Worm (Caenorhabditis elegans) whole organism, L1 larva: ENCODE data around the gene Y38F2AR.10.

Experiments used
- C16A3.4 ChIP-seq: fragments of 150-350 bp; optimal IDR thresholded peaks from 2 replicates; lab custom pipeline; 2014; ENCODE audit warnings: missing biosample characterization, missing genetic modification characterization
- C34B4.2 ChIP-seq: sonication (generic microtip); optimal IDR thresholded peaks from 2 replicates; lab custom pipeline; 2017; ENCODE audit warnings: mild to moderate bottlenecking, missing genetic modification characterization, missing compliant biosample characterization
- Y116A8C.19 ChIP-seq: sonication (generic microtip); optimal IDR thresholded peaks from 2 replicates; lab custom pipeline; 2016; ENCODE audit warnings: missing compliant biosample characterization, missing genetic modification characterization, borderline replicate concordance
- aha-1 ChIP-seq: fragments of 150-350 bp; optimal IDR thresholded peaks from 2 replicates; lab custom pipeline; 2014; ENCODE audit warnings: missing biosample characterization, missing genetic modification characterization
- alr-1 ChIP-seq: fragments of 200-800 bp; sonication (Bioruptor generic); optimal IDR thresholded peaks from 2 replicates; lab custom pipeline; 2018; ENCODE audit warnings: borderline replicate concordance, mild to moderate bottlenecking, missing genetic modification characterization, missing compliant biosample characterization
- ceh-63 ChIP-seq: fragments of 200-800 bp; sonication (Bioruptor generic); optimal IDR thresholded peaks from 2 replicates; lab custom pipeline; 2018; ENCODE audit warnings: mild to moderate bottlenecking, missing genetic modification characterization, missing compliant biosample characterization
- ceh-8 ChIP-seq: fragments of 200-800 bp; sonication (Bioruptor generic); optimal IDR thresholded peaks from 2 replicates; lab custom pipeline; 2018; ENCODE audit warnings: mild to moderate bottlenecking, missing genetic modification characterization, moderate library complexity, missing compliant biosample characterization
- ces-1 ChIP-seq: fragments of 150-350 bp; optimal IDR thresholded peaks from 2 replicates; lab custom pipeline; 2014; ENCODE audit warnings: missing biosample characterization, missing genetic modification reagents, missing genetic modification characterization
- dsc-1 ChIP-seq: sonication (generic microtip); optimal IDR thresholded peaks from 2 replicates; lab custom pipeline; 2016; ENCODE audit warnings: mild to moderate bottlenecking, missing genetic modification characterization, missing compliant biosample characterization
- efl-1 ChIP-seq, 4 experiments: fragments of 150-350 bp; optimal IDR thresholded peaks in 3 of 4; peaks in 1 of 4; 1 replicate in 1 of 4; 2 replicates in 3 of 4; lab custom pipeline; 2014; ENCODE audit warnings: missing biosample characterization in 2 of 4, missing genetic modification characterization in 2 of 4, missing genetic modification reagents in 2 of 4
- efl-3 ChIP-seq: fragments of 200-800 bp; sonication (Bioruptor generic); optimal IDR thresholded peaks from 2 replicates; lab custom pipeline; 2018; ENCODE audit warnings: mild to moderate bottlenecking, missing genetic modification characterization, missing compliant biosample characterization
- egl-13 ChIP-seq: sonication (generic microtip); optimal IDR thresholded peaks from 2 replicates; lab custom pipeline; 2016; ENCODE audit warnings: missing genotype, missing genetic modification reagents, missing genetic modification characterization, missing compliant biosample characterization
- egl-27 ChIP-seq, 2 experiments: fragments of 150-350 bp in 1 of 2; sonication (generic microtip); optimal IDR thresholded peaks; 3 replicates each; lab custom pipeline; 2017 to 2018; ENCODE audit warnings: missing biosample characterization in 2 of 2, missing genetic modification characterization in 2 of 2, missing genetic modification reagents in 2 of 2
- ets-5 ChIP-seq: fragments of 200-800 bp; sonication (Bioruptor generic); IDR thresholded peaks from 2 replicates; pipeline ENCODE4 v1.3.6; 2022; ENCODE audit warnings: missing genetic modification characterization, missing compliant biosample characterization
- fkh-8 ChIP-seq: sonication (generic microtip); optimal IDR thresholded peaks from 2 replicates; lab custom pipeline; 2016; ENCODE audit warnings: mild to moderate bottlenecking, missing genetic modification characterization, missing compliant biosample characterization
- fos-1 ChIP-seq: fragments of 150-350 bp; optimal IDR thresholded peaks from 2 replicates; lab custom pipeline; 2014; ENCODE audit warnings: missing biosample characterization, missing genetic modification characterization
- grh-1 ChIP-seq: fragments of 200-800 bp; sonication (Bioruptor generic); IDR thresholded peaks from 2 replicates; pipeline ENCODE4 v1.3.6; 2022; ENCODE audit warnings: missing genetic modification reagents, missing genetic modification characterization, missing compliant biosample characterization
- hlh-17 ChIP-seq: fragments of 200-800 bp; sonication (Bioruptor generic); optimal IDR thresholded peaks from 2 replicates; lab custom pipeline; 2018; ENCODE audit warnings: missing genetic modification characterization, mild to moderate bottlenecking, missing compliant biosample characterization, moderate library complexity, borderline replicate concordance
- hlh-4 ChIP-seq: sonication (generic microtip); optimal IDR thresholded peaks from 2 replicates; lab custom pipeline; 2016; ENCODE audit warnings: mild to moderate bottlenecking, missing genetic modification characterization, missing compliant biosample characterization
- hpl-2 ChIP-seq: fragments of 150-350 bp; optimal IDR thresholded peaks from 2 replicates; lab custom pipeline; 2014; ENCODE audit warnings: missing biosample characterization, missing genetic modification reagents, missing genetic modification characterization
- irx-1 ChIP-seq: sonication (generic microtip); optimal IDR thresholded peaks from 2 replicates; lab custom pipeline; 2016; ENCODE audit warnings: missing genetic modification characterization, missing compliant biosample characterization
- isw-1 ChIP-seq: fragments of 200-800 bp; sonication (Bioruptor generic); IDR thresholded peaks from 2 replicates; pipeline ENCODE4 v1.3.6; 2022; ENCODE audit warnings: missing genetic modification characterization, missing compliant biosample characterization
- jun-1 ChIP-seq: fragments of 150-350 bp; optimal IDR thresholded peaks from 2 replicates; lab custom pipeline; 2014; ENCODE audit warnings: missing biosample characterization, missing genetic modification reagents, missing genetic modification characterization
- lin-13 ChIP-seq: fragments of 150-350 bp; optimal IDR thresholded peaks from 2 replicates; lab custom pipeline; 2014; ENCODE audit warnings: missing biosample characterization, missing genetic modification reagents, missing genetic modification characterization
- lin-14 ChIP-seq: fragments of 200-800 bp; sonication (Bioruptor generic); optimal IDR thresholded peaks from 2 replicates; lab custom pipeline; 2018; ENCODE audit warnings: mild to moderate bottlenecking, missing genetic modification characterization, moderate library complexity, missing compliant biosample characterization
- lin-35 ChIP-seq, 2 experiments: fragments of 150-350 bp; optimal IDR thresholded peaks; 2 replicates each; lab custom pipeline; 2014; ENCODE audit warnings: missing biosample characterization in 2 of 2, missing genetic modification characterization in 2 of 2, missing genetic modification reagents in 2 of 2
- lin-39 ChIP-seq: fragments of 150-350 bp; optimal IDR thresholded peaks from 2 replicates; lab custom pipeline; 2014; ENCODE audit warnings: missing biosample characterization, missing genetic modification reagents, missing genetic modification characterization
- lir-3 ChIP-seq: sonication (generic microtip); optimal IDR thresholded peaks from 2 replicates; lab custom pipeline; 2016; ENCODE audit warnings: mild to moderate bottlenecking, missing genetic modification characterization, moderate library complexity, missing compliant biosample characterization; ENCODE audit not compliant: poor library complexity
- nhr-19 ChIP-seq: fragments of 200-800 bp; sonication (Bioruptor generic); conservative IDR thresholded peaks from 2 replicates; pipeline ENCODE4 v1.3.6; 2022; ENCODE audit warnings: missing genetic modification characterization, missing compliant biosample characterization
- nhr-20 ChIP-seq: sonication (generic microtip); optimal IDR thresholded peaks from 2 replicates; lab custom pipeline; 2016; ENCODE audit warnings: mild to moderate bottlenecking, missing genetic modification characterization, missing compliant biosample characterization
- nhr-28 ChIP-seq: fragments of 150-350 bp; optimal IDR thresholded peaks from 2 replicates; lab custom pipeline; 2014; ENCODE audit warnings: missing biosample characterization, missing genetic modification characterization
- nhr-47 ChIP-seq: sonication (generic microtip); optimal IDR thresholded peaks from 2 replicates; lab custom pipeline; 2016; ENCODE audit warnings: mild to moderate bottlenecking, missing genetic modification characterization, moderate library complexity, missing compliant biosample characterization
- nhr-76 ChIP-seq: sonication (generic microtip); optimal IDR thresholded peaks from 2 replicates; lab custom pipeline; 2017; ENCODE audit warnings: missing biosample characterization, missing genetic modification characterization
- nhr-77 ChIP-seq: fragments of 150-350 bp; optimal IDR thresholded peaks from 2 replicates; lab custom pipeline; 2014; ENCODE audit warnings: missing biosample characterization, missing genetic modification characterization
- nhr-84 ChIP-seq: sonication (generic microtip); optimal IDR thresholded peaks from 2 replicates; lab custom pipeline; 2017; ENCODE audit warnings: missing biosample characterization, missing genetic modification characterization
- nhr-85 ChIP-seq: sonication (generic microtip); peaks from one replicate; lab custom pipeline; 2016; ENCODE audit warnings: missing genetic modification characterization, inconsistent platforms, missing compliant biosample characterization
- pax-3 ChIP-seq: fragments of 200-800 bp; sonication (Bioruptor generic); optimal IDR thresholded peaks from 2 replicates; lab custom pipeline; 2018; ENCODE audit warnings: mild to moderate bottlenecking, missing genetic modification characterization, moderate library complexity, missing compliant biosample characterization
- snpc-4 ChIP-seq: fragments of 150-350 bp; optimal IDR thresholded peaks from 2 replicates; lab custom pipeline; 2014; ENCODE audit warnings: missing biosample characterization, missing genetic modification characterization
- snu-23 ChIP-seq: sonication (generic microtip); optimal IDR thresholded peaks from 2 replicates; lab custom pipeline; 2016; ENCODE audit warnings: missing genetic modification characterization, missing compliant biosample characterization
- sox-4 ChIP-seq: sonication (generic microtip); optimal IDR thresholded peaks from 2 replicates; lab custom pipeline; 2016; ENCODE audit warnings: missing genetic modification characterization, missing compliant biosample characterization
- sptf-1 ChIP-seq: fragments of 150-350 bp; optimal IDR thresholded peaks from 2 replicates; lab custom pipeline; 2014; ENCODE audit warnings: missing biosample characterization, missing genetic modification characterization
- sup-37 ChIP-seq: fragments of 200-800 bp; sonication (Bioruptor generic); optimal IDR thresholded peaks from 2 replicates; lab custom pipeline; 2018; ENCODE audit warnings: mild to moderate bottlenecking, missing genetic modification characterization, missing compliant biosample characterization
- swsn-7 ChIP-seq: sonication (generic microtip); optimal IDR thresholded peaks from 2 replicates; lab custom pipeline; 2016; ENCODE audit warnings: missing genetic modification characterization, missing compliant biosample characterization
- tlp-1 ChIP-seq: fragments of 150-350 bp; optimal IDR thresholded peaks from 2 replicates; lab custom pipeline; 2014; ENCODE audit warnings: missing biosample characterization, missing genetic modification characterization
- unc-62 ChIP-seq: fragments of 150-350 bp; optimal IDR thresholded peaks from 2 replicates; lab custom pipeline; 2014; ENCODE audit warnings: missing biosample characterization, missing genetic modification reagents, missing genetic modification characterization
- unc-86 ChIP-seq: sonication (generic microtip); optimal IDR thresholded peaks from 2 replicates; lab custom pipeline; 2016; ENCODE audit warnings: missing genetic modification characterization, missing compliant biosample characterization
- vab-15 ChIP-seq: sonication (generic microtip); optimal IDR thresholded peaks from 2 replicates; lab custom pipeline; 2017; ENCODE audit warnings: missing genotype, mild to moderate bottlenecking, missing genetic modification characterization, missing compliant biosample characterization
- xbp-1 ChIP-seq: sonication (generic microtip); optimal IDR thresholded peaks from 2 replicates; lab custom pipeline; 2016; ENCODE audit warnings: missing genetic modification characterization, missing compliant biosample characterization
- zag-1 ChIP-seq: fragments of 150-350 bp; optimal IDR thresholded peaks from 2 replicates; lab custom pipeline; 2014; ENCODE audit warnings: missing biosample characterization, missing genetic modification characterization
- zip-4 ChIP-seq: fragments of 200-800 bp; sonication (Bioruptor generic); optimal IDR thresholded peaks from 2 replicates; lab custom pipeline; 2018; ENCODE audit warnings: mild to moderate bottlenecking, missing genetic modification characterization, moderate library complexity, missing compliant biosample characterization
- ztf-4 ChIP-seq: fragments of 150-350 bp; optimal IDR thresholded peaks from 2 replicates; lab custom pipeline; 2014; ENCODE audit warnings: missing biosample characterization, missing genetic modification characterization

Y38F2AR.10 gene

DNA sequence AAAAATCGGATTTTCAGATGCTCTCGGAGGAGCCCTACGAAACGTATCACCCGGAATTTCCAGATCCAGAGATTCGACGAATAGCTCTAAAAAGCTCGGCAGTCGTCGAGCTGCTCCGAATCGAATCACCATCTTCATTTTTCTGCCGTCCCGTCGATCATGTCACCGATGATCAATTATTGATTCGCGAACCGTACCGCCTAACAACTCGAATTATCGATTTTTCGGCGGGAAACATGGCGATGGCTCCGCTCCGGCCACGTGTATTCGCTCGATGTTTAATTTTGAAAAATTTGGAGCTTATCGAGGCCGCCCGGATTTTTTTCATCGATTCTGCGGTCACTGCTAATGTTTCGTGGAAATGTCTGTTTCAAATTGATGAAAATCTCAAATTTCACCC, 8.5 kb downstream of the Y38F2AR.10 start, which contains the start of gene eri-5:
Gene eri-5, plus strand, starts transcription at position 18 of the 400 bp plus-strand sequence.
- no peak for TF ChIP-seq nhr-77 (tag; lab: Kevin White, UChicago)
- TF ChIP-seq efl-1 (optimal IDR thresholded peaks at IDR 0.05; lab: Kevin White, UChicago) = no peak
- peak in 1 of 2 experiments; percentile 41 for TF ChIP-seq efl-1 (GFP tag; optimal IDR thresholded peaks at IDR 0.05 in 1 of 2; lab: Kevin White, UChicago)
- TF ChIP-seq aha-1 (tag; lab: Kevin White, UChicago) = no peak

DNA sequence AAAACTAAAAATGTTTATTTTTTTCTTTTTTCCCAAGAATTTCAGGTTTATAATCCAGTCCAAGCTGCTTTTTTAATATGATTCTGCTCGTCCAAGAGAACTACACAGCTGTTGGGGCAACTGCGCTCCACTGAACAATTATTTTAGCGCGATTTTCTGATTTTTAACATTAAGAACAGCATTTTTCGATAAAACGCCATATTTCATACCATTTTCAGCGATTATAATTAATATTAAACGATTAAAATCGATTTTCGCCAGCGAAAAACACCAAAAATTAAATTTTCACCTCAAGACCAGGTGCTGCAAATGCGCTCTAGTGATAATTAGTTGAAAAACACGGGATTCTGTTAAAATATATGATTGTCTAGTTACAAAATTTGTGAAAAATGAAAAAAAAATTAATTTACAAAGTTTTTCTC, 9.1 kb downstream of the Y38F2AR.10 start:
- TF ChIP-seq C16A3.4 = peak; percentile 10
- TF ChIP-seq efl-3 (GFP tag; lab: Kevin White, UChicago) = no peak
- TF ChIP-seq lin-14 (GFP tag; lab: Kevin White, UChicago) = no peak
- TF ChIP-seq pax-3 (tag; lab: Kevin White, UChicago) = no peak
- no peak for TF ChIP-seq tlp-1 (tag; lab: Kevin White, UChicago)
- no peak for TF ChIP-seq jun-1 (tag; lab: Kevin White, UChicago)
- no peak for TF ChIP-seq vab-15 (tag; lab: Kevin White, UChicago)
- TF ChIP-seq nhr-20 (tag; lab: Kevin White, UChicago) = peak; percentile 7
- TF ChIP-seq ces-1 (GFP tag; lab: Kevin White, UChicago) = no peak
- no peak for TF ChIP-seq sptf-1 (tag; lab: Kevin White, UChicago)
- TF ChIP-seq lin-39 (tag; lab: Kevin White, UChicago) = no peak
- TF ChIP-seq grh-1 = no peak
- TF ChIP-seq hpl-2 (GFP tag; lab: Kevin White, UChicago) = peak; percentile 43
- no peak for TF ChIP-seq alr-1
- peak; percentile 18 for TF ChIP-seq C34B4.2
- no peak for TF ChIP-seq nhr-84 (tag; lab: Kevin White, UChicago)
- peak; percentile 41 for TF ChIP-seq snu-23 (GFP tag; lab: Kevin White, UChicago)
- no peak for TF ChIP-seq zag-1 (tag; lab: Kevin White, UChicago)
- TF ChIP-seq Y116A8C.19 (tag; lab: Kevin White, UChicago) = no peak
- no peak for TF ChIP-seq irx-1
- TF ChIP-seq egl-27 (tag; optimal IDR thresholded peaks at IDR 0.05; lab: Kevin White, UChicago) = no peak
- TF ChIP-seq egl-13 = no peak
- peak; percentile 12 for TF ChIP-seq xbp-1
- TF ChIP-seq isw-1 = no peak
- TF ChIP-seq fos-1 = no peak
- no peak for TF ChIP-seq sox-4 (tag; lab: Kevin White, UChicago)
- TF ChIP-seq ceh-63 (GFP tag; lab: Kevin White, UChicago) = no peak
- TF ChIP-seq snpc-4 = no peak
- peak; percentile 12 for TF ChIP-seq zip-4 (GFP tag; lab: Kevin White, UChicago)
- no peak for TF ChIP-seq dsc-1 (tag; lab: Kevin White, UChicago)
- peak; percentile 43 for TF ChIP-seq nhr-47
- TF ChIP-seq swsn-7 (tag; lab: Kevin White, UChicago) = peak; percentile 6
- TF ChIP-seq ets-5 (GFP tag; lab: Robert Waterston, UW) = no peak
- no peak for TF ChIP-seq lir-3 (tag; lab: Kevin White, UChicago)
- TF ChIP-seq sup-37 (GFP tag; lab: Kevin White, UChicago) = no peak
- no peak for TF ChIP-seq unc-62 (GFP tag; lab: Kevin White, UChicago)
- TF ChIP-seq aha-1 (tag; lab: Kevin White, UChicago) = no peak
- peak; percentile 90 for TF ChIP-seq ztf-4 (tag; lab: Kevin White, UChicago)
- no peak for TF ChIP-seq ceh-8
- TF ChIP-seq unc-86 (tag; lab: Kevin White, UChicago) = no peak
- no peak for TF ChIP-seq hlh-4 (tag; lab: Kevin White, UChicago)
- TF ChIP-seq hlh-17 (GFP tag; lab: Kevin White, UChicago) = no peak
- peak; percentile 21 for TF ChIP-seq lin-13
- no peak for TF ChIP-seq nhr-28
- TF ChIP-seq nhr-85 (tag; lab: Kevin White, UChicago) = no peak
- TF ChIP-seq nhr-19 (GFP tag; lab: Robert Waterston, UW) = no peak; the same call in 1 of the 2 replicates
- peak in 1 of 2 experiments; percentile 69 for TF ChIP-seq lin-35 (GFP tag; optimal IDR thresholded peaks at IDR 0.05; lab: Kevin White, UChicago)
- no peak for TF ChIP-seq nhr-76 (tag; lab: Kevin White, UChicago)
- no peak for TF ChIP-seq fkh-8 (tag; lab: Kevin White, UChicago)
